Worm (Caenorhabditis elegans): ENCODE data around the gene F16G10.7.

DNA sequence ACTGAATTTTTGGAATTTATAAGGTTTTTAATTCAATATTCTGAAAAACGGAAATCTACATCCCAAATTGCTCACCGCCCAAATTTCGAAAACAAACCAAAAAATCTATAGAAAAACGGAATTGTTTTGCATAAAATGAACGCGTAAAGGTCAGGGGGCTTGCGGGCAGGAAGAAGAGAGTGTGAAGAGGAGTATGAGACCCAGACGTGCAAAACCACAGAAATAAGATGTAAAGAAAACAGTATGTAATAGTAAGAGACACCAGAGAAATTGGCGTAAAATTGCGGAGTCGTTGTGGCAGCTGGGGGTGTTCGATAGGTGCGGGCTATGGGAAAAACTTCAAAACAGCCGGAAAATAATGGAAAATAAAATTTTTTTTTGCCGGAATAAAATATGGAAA is 39.1 kb downstream of the F16G10.7 start:
- no peak for TF ChIP-seq nhr-237 (tag; optimal IDR thresholded peaks at IDR 0.05)
- no peak for TF ChIP-seq ceh-82 (tag; optimal IDR thresholded peaks at IDR 0.05)
- no peak for TF ChIP-seq lin-11 (tag; optimal IDR thresholded peaks at IDR 0.05)
- TF ChIP-seq F13H6.1 (tag; optimal IDR thresholded peaks at IDR 0.05), result no peak
- no peak for TF ChIP-seq snpc-4 (tag; optimal IDR thresholded peaks at IDR 0.05)
- no peak for TF ChIP-seq nhr-11 (tag; optimal IDR thresholded peaks at IDR 0.05)
- TF ChIP-seq Y55F3AM.14 (GFP tag; optimal IDR thresholded peaks at IDR 0.05), result no peak
- TF ChIP-seq zag-1 (tag; optimal IDR thresholded peaks at IDR 0.05), result no peak
- no peak for TF ChIP-seq lin-13 (GFP tag; optimal IDR thresholded peaks at IDR 0.05)
- TF ChIP-seq lsy-2 (tag; optimal IDR thresholded peaks at IDR 0.05), result peak in 1 of 2 experiments; percentile 38
- TF ChIP-seq ZK546.5 (tag; optimal IDR thresholded peaks at IDR 0.05), result no peak
- TF ChIP-seq aly-2 (tag; optimal IDR thresholded peaks at IDR 0.05), result no peak
- no peak for TF ChIP-seq elt-3 (tag; optimal IDR thresholded peaks at IDR 0.05)

All from whole organism, L2 larva.